Fruit fly (Drosophila melanogaster) whole organism, wandering third instar larva: ENCODE data around the gene Or67c.

Source experiments
- Dfd ChIP-seq: fragments of >200 bp; optimal IDR thresholded peaks from 2 replicates; lab custom pipeline; 2017; ENCODE audit warnings: missing biosample characterization, missing genetic modification characterization
- GATAd ChIP-seq: sonication (Bioruptor generic); optimal IDR thresholded peaks from 2 replicates; lab custom pipeline; 2016; ENCODE audit warnings: missing biosample characterization, missing genetic modification characterization
- Hr78 ChIP-seq: fragments of >200 bp; optimal IDR thresholded peaks from 2 replicates; lab custom pipeline; 2017; ENCODE audit warnings: missing biosample characterization, missing genetic modification characterization
- Hr83 ChIP-seq: fragments of 200-300 bp; sonication (Bioruptor generic); optimal IDR thresholded peaks from 2 replicates; lab custom pipeline; 2016; ENCODE audit warnings: missing biosample characterization, mild to moderate bottlenecking, missing genetic modification characterization, moderate library complexity; ENCODE audit not compliant: poor library complexity, severe bottlenecking
- Jra ChIP-seq: sonication (Bioruptor generic); optimal IDR thresholded peaks from 2 replicates; lab custom pipeline; 2016; ENCODE audit warnings: missing biosample characterization, missing genetic modification characterization
- Mio ChIP-seq: sonication (Bioruptor generic); optimal IDR thresholded peaks from 2 replicates; lab custom pipeline; 2016; ENCODE audit warnings: missing biosample characterization, missing genetic modification characterization
- N ChIP-seq: fragments of >200 bp; optimal IDR thresholded peaks from 2 replicates; lab custom pipeline; 2018; ENCODE audit warnings: missing biosample characterization, missing external identifiers, missing genetic modification characterization
- OdsH ChIP-seq: fragments of 200-800 bp; sonication (Bioruptor generic); optimal IDR thresholded peaks from 2 replicates; lab custom pipeline; 2016; ENCODE audit warnings: missing biosample characterization, mild to moderate bottlenecking, missing genetic modification characterization
- foxo ChIP-seq, 2 experiments: fragments of 200-800 bp; sonication (Bioruptor generic); optimal IDR thresholded peaks; 2 replicates in 1 of 2; 3 replicates in 1 of 2; lab custom pipeline; 2016 to 2017; ENCODE audit warnings: missing biosample characterization in 2 of 2, missing genetic modification characterization in 2 of 2
- fru ChIP-seq: fragments of 200-800 bp; sonication (Bioruptor generic); optimal IDR thresholded peaks from 3 replicates; lab custom pipeline; 2016; ENCODE audit warnings: missing biosample characterization, mild to moderate bottlenecking, missing genetic modification characterization
- h ChIP-seq: fragments of 200-800 bp; sonication (Bioruptor generic); optimal IDR thresholded peaks from 3 replicates; lab custom pipeline; 2016; ENCODE audit warnings: missing biosample characterization, mild to moderate bottlenecking, missing genetic modification characterization
- jim ChIP-seq: fragments of 175-275, 200-325 bp; sonication (Bioruptor generic); optimal IDR thresholded peaks from 2 replicates; lab custom pipeline; 2016; ENCODE audit warnings: missing biosample characterization, mild to moderate bottlenecking, missing genetic modification characterization
- usp ChIP-seq: fragments of >200 bp; optimal IDR thresholded peaks from 2 replicates; lab custom pipeline; 2017; ENCODE audit warnings: missing biosample characterization, missing genetic modification characterization

dm6 chr3L:10262827-10263226 is 18.3 kb upstream of the Or67c start:
- TF ChIP-seq jim (GFP tag; lab: Kevin White, UChicago) = no peak
- TF ChIP-seq Hr78 (GFP tag; lab: Kevin White, UChicago) = no peak
- TF ChIP-seq fru (GFP tag; lab: Kevin White, UChicago) = peak; percentile 4
- TF ChIP-seq h = no peak
- TF ChIP-seq Hr83 (GFP tag; lab: Kevin White, UChicago) = no peak
- no peak for TF ChIP-seq Jra (GFP tag; lab: Kevin White, UChicago)
- peak in 1 of 2 experiments; percentile 46 for TF ChIP-seq foxo (GFP tag; optimal IDR thresholded peaks at IDR 0.05; lab: Kevin White, UChicago)
- TF ChIP-seq OdsH (GFP tag; lab: Kevin White, UChicago) = peak; percentile 34
- TF ChIP-seq GATAd (GFP tag; lab: Kevin White, UChicago) = no peak
- no peak for TF ChIP-seq Dfd (GFP tag; lab: Kevin White, UChicago)
- TF ChIP-seq Mio (GFP tag; lab: Kevin White, UChicago) = no peak
- TF ChIP-seq N (GFP tag; lab: Kevin White, UChicago) = no peak
- TF ChIP-seq usp = no peak
